Worm (Caenorhabditis elegans): ENCODE measurements around the gene T02D1.4.

The T02D1.4 gene

DNA sequence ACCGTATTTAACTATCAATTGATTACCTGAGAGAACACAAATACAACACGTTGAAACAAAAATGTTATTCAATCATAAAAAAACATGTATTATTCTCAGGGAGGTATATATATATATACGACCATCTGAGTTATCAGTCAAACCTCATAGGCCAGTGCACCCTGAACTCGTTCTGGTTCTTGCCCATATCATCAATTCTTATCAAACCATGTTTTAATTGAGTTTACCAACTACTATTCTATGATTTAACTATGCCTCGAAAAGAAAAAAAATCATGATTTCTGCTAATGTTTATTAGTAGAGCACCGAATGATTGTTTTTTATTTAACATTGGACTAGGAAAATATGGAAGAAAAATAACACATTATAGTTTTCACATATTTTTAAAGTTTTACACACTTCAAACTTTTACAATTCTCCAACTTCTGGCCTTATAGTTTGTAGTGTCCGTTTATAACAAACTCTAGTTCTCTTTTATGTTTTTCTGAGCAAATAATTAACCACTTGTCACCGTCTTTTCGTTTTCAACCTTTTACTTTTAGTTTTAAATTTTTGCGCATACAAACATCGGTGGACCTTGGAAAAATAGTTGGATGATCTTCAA lies 32.8 kb downstream of the T02D1.4 start:
- TF ChIP-seq elt-2 (tag; optimal IDR thresholded peaks at IDR 0.05) (peak; percentile 49), ceh-90 (tag; optimal IDR thresholded peaks at IDR 0.05) (no peak), nhr-20 (tag; optimal IDR thresholded peaks at IDR 0.05) (no peak)

DNA sequence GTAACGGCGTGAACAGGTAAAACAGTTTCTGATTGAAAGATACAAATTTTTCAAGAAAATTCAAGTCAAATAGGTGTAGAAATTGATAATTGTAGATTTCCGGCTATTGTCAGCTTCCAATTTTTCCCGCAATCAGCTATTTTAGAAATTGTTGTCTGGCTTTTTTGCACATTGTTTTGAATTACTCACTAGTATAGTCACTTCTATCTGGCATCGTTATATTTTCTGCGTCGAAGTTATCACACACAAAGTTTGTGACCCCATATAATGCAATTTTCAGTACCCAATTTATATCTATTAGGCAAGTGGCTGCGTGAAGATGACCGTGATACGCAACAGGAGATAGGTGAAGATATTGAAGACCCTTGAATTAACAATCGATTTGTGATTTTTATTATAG lies 35.7 kb downstream of the T02D1.4 start:
- TF ChIP-seq nhr-85 (tag) (peak; percentile 51), elt-2 (tag; optimal IDR thresholded peaks at IDR 0.05) (no peak)

ce11 chrIV:17436552-17436951 lies 37.0 kb downstream of the T02D1.4 start, which contains the start of gene gcy-27:
TSS of gene gcy-27 (minus strand) at chrIV:17436652.
- TF ChIP-seq nhr-11 (tag; optimal IDR thresholded peaks at IDR 0.05) = no peak
- TF ChIP-seq skn-1 (tag; optimal IDR thresholded peaks at IDR 0.05) = no peak
- TF ChIP-seq lin-15B (tag; optimal IDR thresholded peaks at IDR 0.05) = no peak
- no peak for TF ChIP-seq efl-1 (optimal IDR thresholded peaks at IDR 0.05)
- no peak for TF ChIP-seq efl-1 (GFP tag; optimal IDR thresholded peaks at IDR 0.05 in 1 of 2)
- TF ChIP-seq nhr-85 (tag) = no peak
- no peak for TF ChIP-seq unc-130 (tag; optimal IDR thresholded peaks at IDR 0.05)
- TF ChIP-seq Y116A8C.19 (tag; optimal IDR thresholded peaks at IDR 0.05; ENCODE audit: borderline replicate concordance) = no peak
- TF ChIP-seq nhr-76 (tag; optimal IDR thresholded peaks at IDR 0.05) = no peak

DNA sequence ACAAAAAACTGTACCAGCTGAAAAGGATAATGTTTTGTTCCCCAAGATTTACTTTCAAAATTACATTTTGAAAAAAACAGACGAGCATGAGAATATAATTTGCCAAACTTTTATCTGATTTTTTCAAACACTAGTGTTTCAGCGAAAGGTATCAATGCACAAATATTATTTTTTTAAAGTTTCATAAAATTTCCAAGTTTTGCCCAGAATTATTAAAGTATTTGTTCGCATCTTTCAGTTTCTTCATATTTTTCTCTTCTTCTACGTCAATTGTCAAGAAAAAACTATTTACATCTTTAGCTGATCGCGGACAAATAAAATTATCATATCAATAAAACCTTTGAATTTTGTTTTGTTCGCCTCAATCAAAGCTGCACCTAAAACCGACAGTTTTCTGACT lies 37.5 kb downstream of the T02D1.4 start, which contains the start of gene C06A12.8:
Gene C06A12.8 (plus strand): TSS at position 301 of the 400 bp plus-strand sequence.
- TF ChIP-seq grh-1 (GFP tag; IDR thresholded peaks at IDR 0.05) = no peak
- no peak for TF ChIP-seq swsn-7 (tag; optimal IDR thresholded peaks at IDR 0.05)
- TF ChIP-seq rnt-1 (tag; optimal IDR thresholded peaks at IDR 0.05) = no peak
- TF ChIP-seq ces-1 (GFP tag; optimal IDR thresholded peaks at IDR 0.05) = no peak
- TF ChIP-seq unc-62 (GFP tag; optimal IDR thresholded peaks at IDR 0.05) = no peak
- no peak for TF ChIP-seq ztf-11 (tag; optimal IDR thresholded peaks at IDR 0.05)
- no peak for TF ChIP-seq tlp-1 (tag; optimal IDR thresholded peaks at IDR 0.05)
- TF ChIP-seq mdl-1 (tag; optimal IDR thresholded peaks at IDR 0.05) = no peak
- TF ChIP-seq lir-3 (tag; optimal IDR thresholded peaks at IDR 0.05; ENCODE audit: poor library complexity) = no peak
- TF ChIP-seq elt-3 (tag; optimal IDR thresholded peaks at IDR 0.05) = no peak

DNA sequence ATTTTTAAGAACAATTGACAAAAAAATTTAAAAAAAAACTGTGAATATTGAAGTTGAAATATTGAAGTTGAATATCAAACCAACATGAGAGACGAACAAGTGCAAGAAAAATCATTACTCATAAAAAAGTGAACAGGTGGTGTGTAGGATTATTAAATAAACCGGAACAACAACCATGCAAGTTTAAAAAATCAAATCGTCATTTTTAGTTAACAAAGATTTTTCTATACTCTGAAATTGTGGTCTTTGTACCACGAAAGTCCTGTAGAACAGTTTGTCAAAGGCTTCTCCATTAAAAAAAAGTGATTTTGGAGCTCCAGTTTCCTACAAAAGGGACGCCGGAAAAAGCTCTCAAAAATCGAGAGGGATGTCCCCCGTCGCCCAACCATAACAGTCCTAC lies 40.4 kb downstream of the T02D1.4 start, which contains the start of gene C06A12.19:
Gene C06A12.19 (minus strand): TSS at position 101 of the 400 bp plus-strand sequence.
- TF ChIP-seq hpl-2 (GFP tag; optimal IDR thresholded peaks at IDR 0.05) (no peak), fkh-4 (tag; optimal IDR thresholded peaks at IDR 0.05; ENCODE audit: borderline replicate concordance) (no peak), lsy-2 (tag; optimal IDR thresholded peaks at IDR 0.05) (no peak), jun-1 (tag; optimal IDR thresholded peaks at IDR 0.05) (no peak), nhr-11 (tag; optimal IDR thresholded peaks at IDR 0.05) (no peak), blmp-1 (tag; optimal IDR thresholded peaks at IDR 0.05) (no peak)

DNA sequence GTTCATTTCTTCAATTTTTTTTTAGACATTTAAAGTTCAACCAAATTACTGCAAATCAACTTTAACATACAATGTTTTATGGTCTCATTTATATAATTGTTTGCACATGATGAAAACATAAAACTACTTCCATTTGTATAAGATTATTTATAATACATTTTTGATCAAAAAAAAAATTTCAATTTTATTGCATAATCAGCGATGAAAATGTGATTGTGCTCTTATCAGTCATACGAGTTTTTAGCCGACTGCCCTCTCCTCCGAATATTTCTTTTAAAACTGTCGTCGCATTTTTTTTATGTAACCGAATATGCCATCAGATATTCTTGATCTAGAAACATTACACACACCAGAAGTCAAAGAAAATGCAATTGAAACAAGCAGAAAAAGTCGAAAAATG lies 40.9 kb downstream of the T02D1.4 start, which contains the start of gene F08A7.1:
Gene F08A7.1 (plus strand): TSS at position 191 of the 400 bp plus-strand sequence.
- TF ChIP-seq ceh-82 (tag; optimal IDR thresholded peaks at IDR 0.05) (no peak), mab-9 (GFP tag; IDR thresholded peaks at IDR 0.05) (no peak), ces-1 (GFP tag; optimal IDR thresholded peaks at IDR 0.05) (no peak), hlh-17 (GFP tag; optimal IDR thresholded peaks at IDR 0.05; ENCODE audit: borderline replicate concordance) (no peak), elt-2 (tag; optimal IDR thresholded peaks at IDR 0.05) (peak; percentile 63), nhr-47 (tag; optimal IDR thresholded peaks at IDR 0.05) (no peak), nhr-237 (tag; optimal IDR thresholded peaks at IDR 0.05) (no peak), elt-3 (tag; optimal IDR thresholded peaks at IDR 0.05) (no peak), rnt-1 (tag; optimal IDR thresholded peaks at IDR 0.05) (no peak), fkh-10 (GFP tag; optimal IDR thresholded peaks at IDR 0.05) (no peak), jun-1 (tag; optimal IDR thresholded peaks at IDR 0.05) (no peak), pag-3 (tag; optimal IDR thresholded peaks at IDR 0.05; ENCODE audit: borderline replicate concordance, insufficient read depth) (no peak), sox-4 (tag; optimal IDR thresholded peaks at IDR 0.05) (no peak), nhr-12 (tag; optimal IDR thresholded peaks at IDR 0.05) (no peak), nhr-85 (tag) (peak; percentile 32), tlp-1 (tag; optimal IDR thresholded peaks at IDR 0.05) (no peak)

Measured in whole organism, L1 larva.